Worm (Caenorhabditis elegans): ENCODE data around the gene C54D10.9.

The C54D10.9 gene

DNA sequence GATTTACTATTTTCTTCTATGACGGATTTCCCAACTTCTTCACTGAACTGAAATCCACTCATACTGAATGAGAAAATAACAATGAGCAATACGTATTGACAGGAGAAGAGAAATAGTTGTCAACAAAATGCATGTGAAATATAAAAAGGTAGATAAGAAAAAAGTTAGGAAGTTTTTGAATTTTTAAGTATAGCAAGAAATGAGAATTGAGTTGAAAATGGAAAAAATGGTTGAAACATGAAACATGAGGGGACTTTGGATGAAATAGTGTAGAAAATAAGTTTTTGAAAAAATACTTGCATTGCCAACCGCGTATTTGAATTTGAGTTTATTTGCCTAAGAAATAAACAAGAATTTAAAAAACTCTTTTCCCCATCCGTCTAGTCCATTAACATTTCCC, at the start of gene C54D10.9, which contains the start of gene pals-38:
Gene C54D10.9, plus strand, starts transcription at position 259 of the 400 bp plus-strand sequence.
Gene pals-38, minus strand, starts transcription at position 101 of the 400 bp plus-strand sequence.
- TF ChIP-seq mec-3 (tag; optimal IDR thresholded peaks at IDR 0.05; ENCODE audit: borderline replicate concordance) (no peak), ceh-6 (GFP tag; optimal IDR thresholded peaks at IDR 0.05) (no peak), K02D7.2 (tag; optimal IDR thresholded peaks at IDR 0.05) (no peak), eyg-1 (tag; optimal IDR thresholded peaks at IDR 0.05) (no peak), unc-42 (tag; optimal IDR thresholded peaks at IDR 0.05) (no peak)

DNA sequence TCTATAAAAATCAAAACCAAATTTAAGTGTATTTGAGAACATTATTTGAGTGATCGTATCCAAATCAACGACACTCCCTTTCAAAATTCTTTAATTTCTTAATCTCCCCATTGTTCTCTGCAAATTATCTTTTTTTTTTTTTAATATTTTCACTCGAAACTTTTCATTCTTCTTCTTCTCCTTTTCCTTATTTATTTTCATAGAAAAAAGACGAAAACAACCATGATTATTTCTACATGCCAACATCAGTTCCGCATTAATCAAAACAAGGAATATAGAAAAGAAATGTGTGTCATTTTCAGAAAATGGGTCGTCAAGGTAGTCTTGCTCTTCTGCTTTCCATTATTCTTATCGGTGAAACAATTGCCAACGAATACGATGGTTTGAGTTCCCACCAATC, 49.4 kb upstream of the C54D10.9 start, which contains the start of gene K01D12.5:
Gene K01D12.5, plus strand, starts transcription at position 301 of the 400 bp plus-strand sequence.
- no peak for TF ChIP-seq pha-4 (tag; optimal IDR thresholded peaks at IDR 0.05)
- TF ChIP-seq tbx-7 (tag; optimal IDR thresholded peaks at IDR 0.05), result no peak
- TF ChIP-seq sdc-2 (tag; optimal IDR thresholded peaks at IDR 0.05), result no peak
- no peak for TF ChIP-seq nfya-1 (tag; optimal IDR thresholded peaks at IDR 0.05)
- no peak for TF ChIP-seq ceh-14 (tag; optimal IDR thresholded peaks at IDR 0.05)
- TF ChIP-seq unc-42 (tag; optimal IDR thresholded peaks at IDR 0.05), result no peak
- no peak for TF ChIP-seq ceh-45 (GFP tag; IDR thresholded peaks at IDR 0.05)
- TF ChIP-seq unc-86 (tag; optimal IDR thresholded peaks at IDR 0.05), result no peak
- TF ChIP-seq hlh-6 (tag; optimal IDR thresholded peaks at IDR 0.05), result no peak
- TF ChIP-seq ceh-19 (GFP tag; optimal IDR thresholded peaks at IDR 0.05), result no peak
- TF ChIP-seq ceh-18 (tag; optimal IDR thresholded peaks at IDR 0.05), result no peak
- no peak for TF ChIP-seq ceh-31 (tag; optimal IDR thresholded peaks at IDR 0.05)
- no peak for TF ChIP-seq tbx-2 (tag; optimal IDR thresholded peaks at IDR 0.05)

DNA sequence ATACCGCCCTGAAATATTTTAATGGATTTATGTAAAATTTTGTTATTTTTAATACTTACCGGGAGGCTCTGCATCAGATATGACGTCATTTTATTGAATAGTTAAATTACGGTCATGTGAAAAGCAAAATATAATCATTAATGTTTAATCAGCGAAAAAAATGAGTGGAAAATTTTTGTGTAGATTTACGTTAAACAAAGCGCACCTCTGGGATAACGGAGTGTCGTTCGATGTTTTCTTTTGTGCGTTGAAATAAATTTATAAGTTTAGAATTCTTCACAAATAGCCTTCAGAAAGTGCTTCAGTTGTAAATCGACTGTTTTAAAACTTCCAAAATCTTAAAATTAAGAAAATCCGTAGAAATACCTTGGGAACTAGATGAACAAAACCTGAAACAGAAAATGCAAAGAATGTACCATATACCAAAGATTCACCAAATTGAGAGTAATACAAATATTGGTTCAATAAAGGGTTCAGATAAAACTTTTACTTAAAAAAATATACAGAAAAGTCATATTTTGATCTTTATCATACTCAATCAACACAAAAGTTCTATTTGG, 46.2 kb upstream of the C54D10.9 start, which contains the start of the genes K01D12.20 and miga-1:
Gene K01D12.20, minus strand, starts transcription at position 138 of the 560 bp plus-strand sequence.
Gene miga-1, minus strand, starts transcription at position 183 of the 560 bp plus-strand sequence.
- TF ChIP-seq F13H6.1 (tag; optimal IDR thresholded peaks at IDR 0.05) (no peak), syd-9 (tag; optimal IDR thresholded peaks at IDR 0.05) (no peak), dmd-4 (tag; optimal IDR thresholded peaks at IDR 0.05; ENCODE audit: borderline replicate concordance) (no peak), ets-4 (tag; optimal IDR thresholded peaks at IDR 0.05) (no peak), nhr-11 (tag; optimal IDR thresholded peaks at IDR 0.05) (no peak), elt-4 (tag; optimal IDR thresholded peaks at IDR 0.05) (no peak), T23F11.4 (GFP tag; optimal IDR thresholded peaks at IDR 0.05) (no peak), unc-55 (GFP tag; optimal IDR thresholded peaks at IDR 0.05) (no peak), nhr-232 (tag; optimal IDR thresholded peaks at IDR 0.05) (no peak), nfya-1 (tag; optimal IDR thresholded peaks at IDR 0.05) (no peak), ceh-14 (tag; optimal IDR thresholded peaks at IDR 0.05) (no peak), ceh-24 (tag; optimal IDR thresholded peaks at IDR 0.05) (no peak), pha-2 (tag; optimal IDR thresholded peaks at IDR 0.05) (no peak), fax-1 (tag; optimal IDR thresholded peaks at IDR 0.05) (no peak)

DNA sequence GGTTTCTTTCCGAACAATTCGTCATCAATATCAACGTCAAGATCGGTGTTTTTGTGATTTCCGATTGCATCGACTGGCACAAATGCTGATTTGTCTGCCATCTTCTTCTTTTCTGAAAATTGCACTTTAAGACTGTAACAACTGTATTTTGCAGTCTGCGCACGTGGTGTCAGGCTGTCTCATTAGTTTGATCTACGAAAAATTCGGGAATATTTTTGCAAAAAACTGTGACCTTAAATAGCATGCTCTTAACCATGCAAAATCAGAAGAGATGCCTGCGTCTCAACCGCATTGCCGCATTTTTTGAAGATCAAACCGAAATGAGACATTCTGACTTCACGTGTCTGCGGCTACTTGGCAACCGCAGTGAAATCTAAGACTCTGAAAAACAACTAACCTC, 45.6 kb upstream of the C54D10.9 start, which contains the start of gene K01D12.7:
Gene K01D12.7, minus strand, starts transcription at position 101 of the 400 bp plus-strand sequence.
- TF ChIP-seq ttx-3 (tag; optimal IDR thresholded peaks at IDR 0.05) (no peak), K09A11.1 (tag; optimal IDR thresholded peaks at IDR 0.05; ENCODE audit: insufficient read depth) (no peak), ceh-45 (GFP tag; IDR thresholded peaks at IDR 0.05) (no peak), gmeb-2 (tag; optimal IDR thresholded peaks at IDR 0.05) (no peak), unc-86 (tag; optimal IDR thresholded peaks at IDR 0.05) (no peak), lim-6 (tag; optimal IDR thresholded peaks at IDR 0.05) (no peak), F13H6.1 (tag; optimal IDR thresholded peaks at IDR 0.05) (no peak), pros-1 (tag; optimal IDR thresholded peaks at IDR 0.05) (no peak), T23F11.4 (GFP tag; optimal IDR thresholded peaks at IDR 0.05) (no peak), madf-2 (tag; optimal IDR thresholded peaks at IDR 0.05) (no peak), dmd-4 (tag; optimal IDR thresholded peaks at IDR 0.05; ENCODE audit: borderline replicate concordance) (no peak), odd-2 (tag; optimal IDR thresholded peaks at IDR 0.05) (no peak), dve-1 (tag; optimal IDR thresholded peaks at IDR 0.05) (no peak), unc-55 (GFP tag; optimal IDR thresholded peaks at IDR 0.05) (no peak)

Measured in whole organism, late embryonic.